Worm (Caenorhabditis elegans) whole organism, midembryonic: ENCODE data around the gene snap-29.

Source experiments
- T22C8.4 ChIP-seq: fragments of 200-800 bp; sonication (Bioruptor generic); IDR thresholded peaks from 2 replicates; pipeline ENCODE4 v1.3.6; 2022; ENCODE audit warnings: missing genetic modification characterization, missing compliant biosample characterization
- med-1 ChIP-seq: sonication (generic microtip); optimal IDR thresholded peaks from 2 replicates; lab custom pipeline; 2017; ENCODE audit warnings: missing genetic modification characterization, mild to moderate bottlenecking, missing compliant biosample characterization, antibody characterized with exemption, missing genetic modification reagents; ENCODE audit not compliant: insufficient read depth
- ref-1 ChIP-seq: fragments of 200-800 bp; sonication (Bioruptor generic); conservative IDR thresholded peaks from 2 replicates; pipeline ENCODE4 v1.3.6; 2022; ENCODE audit warnings: missing genetic modification reagents, missing genetic modification characterization, missing compliant biosample characterization
- ztf-29 ChIP-seq: fragments of 200-800 bp; sonication (Bioruptor generic); IDR thresholded peaks from 2 replicates; pipeline ENCODE4 v1.3.6; 2022; ENCODE audit warnings: missing genetic modification reagents, missing genetic modification characterization, missing compliant biosample characterization

- no peak for TF ChIP-seq med-1 (GFP tag; lab: Kevin White, UChicago)
- no peak for TF ChIP-seq T22C8.4
- TF ChIP-seq ztf-29: no peak
- TF ChIP-seq ref-1: no peak
Observed at ce11 chrIII:8805815-8806214, 29.8 kb downstream of the snap-29 start.
